Fruit fly (Drosophila melanogaster): ENCODE results near the gene CstF50.

CstF50 gene

DNA sequence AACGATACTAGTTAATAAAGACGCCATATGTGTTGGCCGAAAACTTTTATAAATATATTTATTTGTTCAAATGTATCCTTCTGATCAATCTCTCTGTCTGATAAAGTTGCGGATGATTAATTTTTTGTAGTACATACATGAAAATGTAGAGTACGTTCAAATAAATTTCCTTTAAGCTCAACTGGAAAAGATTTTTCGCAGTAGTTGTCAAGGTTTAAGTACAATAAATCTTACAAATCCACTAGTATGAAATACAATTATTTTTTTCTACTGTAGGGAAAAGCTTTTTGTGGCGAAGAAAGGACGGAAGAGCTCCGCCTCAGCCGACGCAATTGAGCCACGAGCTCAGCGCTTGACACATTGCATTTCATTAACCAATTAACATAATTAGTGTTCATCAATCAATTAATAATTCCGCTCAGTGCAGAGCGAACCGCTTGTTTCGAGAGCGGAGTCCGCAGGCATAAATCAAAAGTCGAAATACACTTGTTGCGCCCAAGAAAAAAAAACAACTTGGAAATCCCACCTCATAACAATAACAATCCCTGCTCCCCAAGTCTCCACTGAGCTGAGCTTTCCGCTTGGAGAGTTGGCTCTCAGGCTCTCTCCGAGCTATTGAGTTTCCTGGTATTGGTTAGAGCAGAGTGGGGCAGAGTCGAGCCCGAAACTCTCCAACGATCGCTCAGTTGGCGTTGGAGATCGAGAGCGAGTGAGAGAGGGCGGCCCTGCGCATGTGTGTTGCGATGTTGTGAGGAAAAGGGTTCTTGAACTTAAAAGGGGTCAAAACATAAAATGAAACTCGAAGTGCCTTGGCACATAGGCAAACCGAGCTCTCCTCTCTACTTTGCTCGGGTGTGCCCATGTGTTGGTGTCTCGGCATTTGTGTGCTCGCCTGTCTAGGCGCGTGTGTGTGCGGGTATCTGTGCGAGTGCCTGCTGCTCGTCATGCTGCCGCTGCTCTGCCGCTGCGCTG, 47.8 kb downstream of the CstF50 start (continued):
- TF ChIP-seq Smox (GFP tag; optimal IDR thresholded peaks at IDR 0.05) (peak; percentile 68), CG6792 (GFP tag; optimal IDR thresholded peaks at IDR 0.05) (peak; percentile 21), CG6276 (GFP tag; optimal IDR thresholded peaks at IDR 0.05) (no peak), spab (GFP tag; optimal IDR thresholded peaks at IDR 0.05) (peak; percentile 24), Sox102F (GFP tag; optimal IDR thresholded peaks at IDR 0.05) (peak; percentile 54), dsx (GFP tag; optimal IDR thresholded peaks at IDR 0.05; ENCODE audit: poor library complexity, severe bottlenecking) (peak; percentile 7), Gug (GFP tag; IDR thresholded peaks at IDR 0.05) (no peak), fd85E (GFP tag; optimal IDR thresholded peaks at IDR 0.05) (no peak), CG31627 (GFP tag; optimal IDR thresholded peaks at IDR 0.05) (peak; percentile 52), svp (GFP tag) (peak; percentile 76), CG16779 (tag; optimal IDR thresholded peaks at IDR 0.05) (no peak), CG3919 (GFP tag; optimal IDR thresholded peaks at IDR 0.05) (peak; percentile 57), acj6 (GFP tag; optimal IDR thresholded peaks at IDR 0.05) (peak; percentile 63), CG10669 (GFP tag; optimal IDR thresholded peaks at IDR 0.05) (peak; percentile 44), CG6854 (GFP tag; optimal IDR thresholded peaks at IDR 0.05) (peak; percentile 43), CG9139 (GFP tag; optimal IDR thresholded peaks at IDR 0.05) (no peak), Hr38 (GFP tag; optimal IDR thresholded peaks at IDR 0.05) (no peak), CG3032 (tag; optimal IDR thresholded peaks at IDR 0.05) (peak; percentile 45), Eip78C (GFP tag) (peak; percentile 88), Hr39 (GFP tag; optimal IDR thresholded peaks at IDR 0.05) (peak; percentile 58), Lpt (GFP tag; optimal IDR thresholded peaks at IDR 0.05) (no peak), CG8632 (GFP tag; optimal IDR thresholded peaks at IDR 0.05) (peak; percentile 70), fkh (GFP tag; optimal IDR thresholded peaks at IDR 0.05) (no peak), CG11294 (GFP tag; IDR thresholded peaks at IDR 0.05) (no peak), Sox15 (GFP tag; optimal IDR thresholded peaks at IDR 0.05) (peak; percentile 42), Ets96B (tag; optimal IDR thresholded peaks at IDR 0.05) (peak; percentile 52), eg (GFP tag; IDR thresholded peaks at IDR 0.05) (no peak), pdm3 (GFP tag; optimal IDR thresholded peaks at IDR 0.05) (peak; percentile 67), CG8119 (GFP tag; IDR thresholded peaks at IDR 0.05) (peak; percentile 31; the same call in 1 of the 3 replicates), CG8319 (GFP tag; optimal IDR thresholded peaks at IDR 0.05) (peak; percentile 9), dac (GFP tag; optimal IDR thresholded peaks at IDR 0.05) (no peak), CG4318 (GFP tag; optimal IDR thresholded peaks at IDR 0.05) (peak; percentile 38), CG6808 (GFP tag; optimal IDR thresholded peaks at IDR 0.05) (peak; percentile 14)

DNA sequence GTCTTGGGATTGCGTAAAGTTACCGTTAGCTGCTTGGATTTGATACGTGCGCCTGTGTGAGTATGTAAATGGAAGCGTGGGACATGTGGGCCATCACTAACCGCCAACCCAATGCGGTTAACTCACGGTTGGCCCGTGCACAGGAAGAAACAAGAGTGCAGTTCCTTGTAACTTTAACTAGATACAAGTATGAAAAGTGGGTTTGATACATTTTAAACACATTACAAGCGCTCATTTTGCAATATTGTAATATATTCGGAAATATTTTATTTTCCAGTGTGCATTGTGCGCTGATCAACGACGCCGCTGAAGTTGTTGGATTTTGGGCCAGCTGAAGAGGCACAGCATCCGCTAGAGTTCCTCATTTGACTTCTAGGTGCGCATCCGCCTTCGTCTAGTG, 49.0 kb downstream of the CstF50 start:
- no peak for TF ChIP-seq CG6808 (GFP tag; optimal IDR thresholded peaks at IDR 0.05)
- no peak for TF ChIP-seq CG6854 (GFP tag; optimal IDR thresholded peaks at IDR 0.05)
- peak; percentile 77 for TF ChIP-seq CG31627 (GFP tag; optimal IDR thresholded peaks at IDR 0.05)
- no peak for TF ChIP-seq Eip93F (GFP tag; optimal IDR thresholded peaks at IDR 0.05)
- peak; percentile 48 for TF ChIP-seq achi (GFP tag; optimal IDR thresholded peaks at IDR 0.05)
- no peak for TF ChIP-seq CG3032 (tag; optimal IDR thresholded peaks at IDR 0.05)
- no peak for TF ChIP-seq ss (GFP tag; optimal IDR thresholded peaks at IDR 0.05)
- no peak for TF ChIP-seq CG1621 (tag; optimal IDR thresholded peaks at IDR 0.05)
- no peak for TF ChIP-seq CG9139 (GFP tag; optimal IDR thresholded peaks at IDR 0.05)
- TF ChIP-seq Hr4 (GFP tag; optimal IDR thresholded peaks at IDR 0.05) = peak; percentile 66
- peak; percentile 37 for TF ChIP-seq CG10631 (GFP tag; optimal IDR thresholded peaks at IDR 0.05)
- peak; percentile 76 for TF ChIP-seq Hr39 (GFP tag; optimal IDR thresholded peaks at IDR 0.05)
- TF ChIP-seq eg (GFP tag; IDR thresholded peaks at IDR 0.05) = peak; percentile 82
- TF ChIP-seq net (GFP tag; optimal IDR thresholded peaks at IDR 0.05) = peak; percentile 40
- peak; percentile 41 for TF ChIP-seq CG6792 (GFP tag; optimal IDR thresholded peaks at IDR 0.05)
- peak; percentile 45 for TF ChIP-seq dac (GFP tag; optimal IDR thresholded peaks at IDR 0.05)
- TF ChIP-seq salr (GFP tag; optimal IDR thresholded peaks at IDR 0.05) = peak in 1 of 2 experiments; percentile 38
- peak; percentile 20 for TF ChIP-seq Sox15 (GFP tag; optimal IDR thresholded peaks at IDR 0.05)
- peak; percentile 72 for TF ChIP-seq Sox14 (GFP tag; optimal IDR thresholded peaks at IDR 0.05)
- TF ChIP-seq OdsH (GFP tag; optimal IDR thresholded peaks at IDR 0.05) = peak; percentile 79
- TF ChIP-seq Ets96B (tag; optimal IDR thresholded peaks at IDR 0.05) = peak; percentile 1
- TF ChIP-seq cyc (GFP tag; optimal IDR thresholded peaks at IDR 0.05) = peak; percentile 63
- TF ChIP-seq CG16779 (tag; optimal IDR thresholded peaks at IDR 0.05) = no peak
- TF ChIP-seq fd59A (GFP tag; optimal IDR thresholded peaks at IDR 0.05) = no peak
- TF ChIP-seq Blimp-1 (GFP tag; optimal IDR thresholded peaks at IDR 0.05) = no peak
- TF ChIP-seq Hr38 (GFP tag; optimal IDR thresholded peaks at IDR 0.05) = no peak
- TF ChIP-seq CG32006 (GFP tag; optimal IDR thresholded peaks at IDR 0.05) = peak; percentile 76
- peak; percentile 81 for TF ChIP-seq svp (GFP tag)

All from whole organism, prepupa.